Worm (Caenorhabditis elegans) whole organism, L2 larva: ENCODE measurements around the gene sdz-7.
A peak's percentile ranks its signal among the peaks of the same experiment; 100 is the strongest.

Source experiments
- C34F6.9 ChIP-seq: fragments of 150-350 bp; optimal IDR thresholded peaks from 2 replicates; lab custom pipeline; 2014; ENCODE audit warnings: missing biosample characterization, missing genetic modification characterization
- F13H6.1 ChIP-seq: sonication (generic microtip); optimal IDR thresholded peaks from 2 replicates; lab custom pipeline; 2016; ENCODE audit warnings: missing genetic modification characterization, missing compliant biosample characterization
- R02D3.7 ChIP-seq: fragments of 150-350 bp; optimal IDR thresholded peaks from 2 replicates; lab custom pipeline; 2014; ENCODE audit warnings: missing biosample characterization, missing genetic modification characterization
- Y55F3AM.14 ChIP-seq: fragments of 200-800 bp; sonication (Bioruptor generic); optimal IDR thresholded peaks from 2 replicates; lab custom pipeline; 2018; ENCODE audit warnings: mild to moderate bottlenecking, missing genetic modification characterization, missing compliant biosample characterization
- ZK546.5 ChIP-seq: sonication (generic microtip); optimal IDR thresholded peaks from 2 replicates; lab custom pipeline; 2017; ENCODE audit warnings: missing biosample characterization, missing genetic modification characterization
- alr-1 ChIP-seq: fragments of 150-350 bp; optimal IDR thresholded peaks from 2 replicates; lab custom pipeline; 2014; ENCODE audit warnings: missing biosample characterization, missing genetic modification characterization
- ama-1 ChIP-seq: fragments of 150-350 bp; optimal IDR thresholded peaks from 2 replicates; lab custom pipeline; 2018; ENCODE audit warnings: inconsistent platforms
- blmp-1 ChIP-seq: sonication (generic microtip); optimal IDR thresholded peaks from 2 replicates; lab custom pipeline; 2017; ENCODE audit warnings: missing genetic modification characterization, mild to moderate bottlenecking, missing compliant biosample characterization, antibody characterized with exemption, moderate library complexity; ENCODE audit not compliant: insufficient read depth
- ceh-16 ChIP-seq: fragments of 150-350 bp; optimal IDR thresholded peaks from 2 replicates; lab custom pipeline; 2014; ENCODE audit warnings: missing biosample characterization, missing genetic modification characterization
- ceh-82 ChIP-seq: fragments of 150-350 bp; optimal IDR thresholded peaks from 2 replicates; lab custom pipeline; 2014; ENCODE audit warnings: missing biosample characterization, missing genetic modification characterization
- crh-2 ChIP-seq: sonication (generic microtip); optimal IDR thresholded peaks from 2 replicates; lab custom pipeline; 2017; ENCODE audit warnings: missing biosample characterization, missing genetic modification characterization
- dmd-4 ChIP-seq: sonication (generic microtip); optimal IDR thresholded peaks from 2 replicates; lab custom pipeline; 2017; ENCODE audit warnings: missing biosample characterization, missing genetic modification characterization
- egl-27 ChIP-seq: sonication (generic microtip); optimal IDR thresholded peaks from 3 replicates; lab custom pipeline; 2017; ENCODE audit warnings: missing biosample characterization, missing genetic modification reagents, missing genetic modification characterization
- elt-1 ChIP-seq: fragments of 150-350 bp; optimal IDR thresholded peaks from 2 replicates; lab custom pipeline; 2014; ENCODE audit warnings: missing biosample characterization, missing genetic modification characterization
- elt-3 ChIP-seq: sonication (generic microtip); optimal IDR thresholded peaks from 2 replicates; lab custom pipeline; 2017; ENCODE audit warnings: missing biosample characterization, missing genetic modification characterization
- fos-1 ChIP-seq: fragments of 150-350 bp; optimal IDR thresholded peaks from 2 replicates; lab custom pipeline; 2014; ENCODE audit warnings: missing biosample characterization, missing genetic modification characterization
- gmeb-1 ChIP-seq: fragments of 150-350 bp; optimal IDR thresholded peaks from 2 replicates; lab custom pipeline; 2014; ENCODE audit warnings: missing biosample characterization, missing genetic modification characterization
- lin-11 ChIP-seq: fragments of 150-350 bp; sonication (generic microtip); optimal IDR thresholded peaks from 2 replicates; lab custom pipeline; 2014; ENCODE audit warnings: missing biosample characterization, missing genetic modification characterization, inconsistent platforms, mixed read lengths
- lin-13 ChIP-seq: fragments of 150-350 bp; optimal IDR thresholded peaks from 2 replicates; lab custom pipeline; 2014; ENCODE audit warnings: missing biosample characterization, missing genetic modification reagents, missing genetic modification characterization
- lin-39 ChIP-seq: fragments of 150-350 bp; optimal IDR thresholded peaks from 2 replicates; lab custom pipeline; 2014; ENCODE audit warnings: missing biosample characterization, missing genetic modification reagents, missing genetic modification characterization
- lsy-2 ChIP-seq, 2 experiments: fragments of 150-350 bp in 1 of 2; sonication (generic microtip) in 1 of 2; optimal IDR thresholded peaks; 2 replicates each; lab custom pipeline; 2014 to 2017; ENCODE audit warnings: missing biosample characterization in 2 of 2, missing genetic modification characterization in 2 of 2
- mab-5 ChIP-seq: fragments of 150-350 bp; optimal IDR thresholded peaks from 2 replicates; lab custom pipeline; 2014; ENCODE audit warnings: missing biosample characterization, missing genetic modification characterization
- mbf-1 ChIP-seq: sonication (generic microtip); optimal IDR thresholded peaks from 2 replicates; lab custom pipeline; 2017; ENCODE audit warnings: missing biosample characterization, missing genetic modification characterization
- mdl-1 ChIP-seq, 2 experiments: fragments of 150-350 bp in 1 of 2; sonication (generic microtip) in 1 of 2; optimal IDR thresholded peaks; 2 replicates each; lab custom pipeline; 2017; ENCODE audit warnings: missing biosample characterization in 2 of 2, missing genetic modification characterization in 2 of 2
- nhr-10 ChIP-seq: sonication (generic microtip); optimal IDR thresholded peaks from 2 replicates; lab custom pipeline; 2017; ENCODE audit warnings: missing biosample characterization, missing genetic modification characterization
- nhr-11 ChIP-seq: fragments of 150-350 bp; optimal IDR thresholded peaks from 2 replicates; lab custom pipeline; 2014; ENCODE audit warnings: missing biosample characterization, missing genetic modification characterization
- nhr-12 ChIP-seq: fragments of 150-350 bp; optimal IDR thresholded peaks from 2 replicates; lab custom pipeline; 2014; ENCODE audit warnings: missing biosample characterization, missing genetic modification characterization
- nhr-129 ChIP-seq: fragments of 150-350 bp; optimal IDR thresholded peaks from 2 replicates; lab custom pipeline; 2014; ENCODE audit warnings: missing biosample characterization, missing genetic modification characterization
- nhr-21 ChIP-seq: fragments of 150-350 bp; optimal IDR thresholded peaks from 2 replicates; lab custom pipeline; 2014; ENCODE audit warnings: missing biosample characterization, missing genetic modification characterization
- nhr-23 ChIP-seq: fragments of 150-350 bp; optimal IDR thresholded peaks from 2 replicates; lab custom pipeline; 2014; ENCODE audit warnings: missing biosample characterization, missing genetic modification reagents, missing genetic modification characterization
- nhr-237 ChIP-seq: fragments of 150-350 bp; optimal IDR thresholded peaks from 2 replicates; lab custom pipeline; 2014; ENCODE audit warnings: missing biosample characterization, missing genetic modification characterization
- nhr-25 ChIP-seq: fragments of 150-350 bp; sonication (generic microtip); optimal IDR thresholded peaks from 3 replicates; lab custom pipeline; 2014; ENCODE audit warnings: missing biosample characterization, missing genetic modification characterization
- nhr-6 ChIP-seq: fragments of 150-350 bp; optimal IDR thresholded peaks from 2 replicates; lab custom pipeline; 2014; ENCODE audit warnings: missing biosample characterization, missing genetic modification characterization
- nhr-77 ChIP-seq: fragments of 150-350 bp; optimal IDR thresholded peaks from 2 replicates; lab custom pipeline; 2014; ENCODE audit warnings: missing biosample characterization, missing genetic modification characterization
- sem-4 ChIP-seq: fragments of 150-350 bp; optimal IDR thresholded peaks from 2 replicates; lab custom pipeline; 2014; ENCODE audit warnings: missing biosample characterization, missing genetic modification reagents, missing genetic modification characterization
- skn-1 ChIP-seq: sonication (generic microtip); optimal IDR thresholded peaks from 2 replicates; lab custom pipeline; 2017; ENCODE audit warnings: missing biosample characterization, missing genetic modification characterization
- sma-3 ChIP-seq: sonication (generic microtip); optimal IDR thresholded peaks from 2 replicates; lab custom pipeline; 2016; ENCODE audit warnings: missing genetic modification reagents, missing genetic modification characterization, missing compliant biosample characterization
- sma-9 ChIP-seq, 2 experiments: fragments of 150-350 bp in 1 of 2; sonication (generic microtip) in 1 of 2; optimal IDR thresholded peaks; 2 replicates each; lab custom pipeline; 2014 to 2016; ENCODE audit warnings: missing genetic modification characterization in 2 of 2, mild to moderate bottlenecking in 1 of 2, missing biosample characterization in 1 of 2, missing compliant biosample characterization in 1 of 2, missing genetic modification reagents in 1 of 2, moderate library complexity in 1 of 2
- snpc-4 ChIP-seq: fragments of 150-350 bp; optimal IDR thresholded peaks from 2 replicates; lab custom pipeline; 2014; ENCODE audit warnings: missing biosample characterization, missing genetic modification characterization
- unc-39 ChIP-seq: fragments of 150-350 bp; optimal IDR thresholded peaks from 2 replicates; lab custom pipeline; 2014; ENCODE audit warnings: missing biosample characterization, missing genetic modification characterization
- unc-55 ChIP-seq: fragments of 150-350 bp; sonication (generic microtip); optimal IDR thresholded peaks from 3 replicates; lab custom pipeline; 2014; ENCODE audit warnings: missing biosample characterization, missing genetic modification reagents, missing genetic modification characterization
- unc-62 ChIP-seq: fragments of 150-350 bp; optimal IDR thresholded peaks from 2 replicates; lab custom pipeline; 2014; ENCODE audit warnings: missing biosample characterization, missing genetic modification reagents, missing genetic modification characterization
- zag-1 ChIP-seq: fragments of 150-350 bp; optimal IDR thresholded peaks from 2 replicates; lab custom pipeline; 2014; ENCODE audit warnings: missing biosample characterization, missing genetic modification characterization
- ztf-1 ChIP-seq: fragments of 200-800 bp; sonication (Bioruptor generic); conservative IDR thresholded peaks from 2 replicates; pipeline ENCODE4 v1.3.6; 2022; ENCODE audit warnings: missing genetic modification characterization, missing compliant biosample characterization
- ztf-11 ChIP-seq: sonication (generic microtip); optimal IDR thresholded peaks from 2 replicates; lab custom pipeline; 2017; ENCODE audit warnings: missing biosample characterization, missing genetic modification characterization

The sdz-7 gene

ce11 chrII:3896920-3897319 is 19.1 kb upstream of the sdz-7 start:
- no peak for TF ChIP-seq snpc-4
- no peak for TF ChIP-seq mdl-1 (tag; optimal IDR thresholded peaks at IDR 0.05; lab: Kevin White, UChicago)
- TF ChIP-seq mbf-1 (tag; lab: Kevin White, UChicago): no peak
- TF ChIP-seq ztf-11 (tag; lab: Kevin White, UChicago): no peak
- TF ChIP-seq lin-39 (tag; lab: Kevin White, UChicago): no peak
- TF ChIP-seq ceh-82: no peak
- TF ChIP-seq dmd-4: no peak
- TF ChIP-seq R02D3.7 (tag; lab: Kevin White, UChicago): no peak
- no peak for TF ChIP-seq mab-5 (tag; lab: Kevin White, UChicago)
- no peak for TF ChIP-seq nhr-6 (tag; lab: Kevin White, UChicago)
- peak; percentile 59 for TF ChIP-seq C34F6.9 (tag; lab: Kevin White, UChicago)
- no peak for TF ChIP-seq blmp-1 (tag; lab: Kevin White, UChicago)
- no peak for TF ChIP-seq skn-1 (tag; lab: Kevin White, UChicago)
- TF ChIP-seq nhr-21 (tag; lab: Kevin White, UChicago): peak; percentile 38
- TF ChIP-seq ZK546.5 (tag; lab: Kevin White, UChicago): no peak
- no peak for TF ChIP-seq zag-1 (tag; lab: Kevin White, UChicago)
- TF ChIP-seq ceh-16 (tag; lab: Kevin White, UChicago): no peak
- TF ChIP-seq nhr-25: peak; percentile 48
- TF ChIP-seq egl-27: no peak
- TF ChIP-seq nhr-237 (tag; lab: Kevin White, UChicago): no peak
- peak in 1 of 2 experiments; percentile 57 for TF ChIP-seq lsy-2 (tag; optimal IDR thresholded peaks at IDR 0.05; lab: Kevin White, UChicago)
- no peak for TF ChIP-seq nhr-10 (tag; lab: Kevin White, UChicago)
- TF ChIP-seq elt-3 (tag; lab: Kevin White, UChicago): no peak
- peak; percentile 14 for TF ChIP-seq sma-3
- no peak for TF ChIP-seq nhr-77 (tag; lab: Kevin White, UChicago)
- peak; percentile 10 for TF ChIP-seq gmeb-1
- TF ChIP-seq lin-11 (tag; lab: Kevin White, UChicago): no peak
- TF ChIP-seq ama-1: no peak
- TF ChIP-seq nhr-11 (tag; lab: Kevin White, UChicago): no peak
- TF ChIP-seq nhr-12: no peak
- TF ChIP-seq sma-9 (GFP tag; optimal IDR thresholded peaks at IDR 0.05; lab: Kevin White, UChicago): peak; percentile 85
- TF ChIP-seq sma-9 (tag; optimal IDR thresholded peaks at IDR 0.05; lab: Kevin White, UChicago): no peak
- TF ChIP-seq lin-13 (GFP tag; lab: Kevin White, UChicago): peak; percentile 59
- TF ChIP-seq F13H6.1: peak; percentile 73
- TF ChIP-seq sem-4 (tag; lab: Kevin White, UChicago): no peak
- no peak for TF ChIP-seq elt-1
- peak; percentile 50 for TF ChIP-seq unc-55
- TF ChIP-seq alr-1 (tag; lab: Kevin White, UChicago): no peak
- peak; percentile 78 for TF ChIP-seq crh-2 (tag; lab: Kevin White, UChicago)
- no peak for TF ChIP-seq fos-1 (tag; lab: Kevin White, UChicago)
- TF ChIP-seq unc-62: no peak
- TF ChIP-seq ztf-1: no peak
- TF ChIP-seq unc-39 (tag; lab: Kevin White, UChicago): no peak
- peak; percentile 27 for TF ChIP-seq nhr-129

DNA sequence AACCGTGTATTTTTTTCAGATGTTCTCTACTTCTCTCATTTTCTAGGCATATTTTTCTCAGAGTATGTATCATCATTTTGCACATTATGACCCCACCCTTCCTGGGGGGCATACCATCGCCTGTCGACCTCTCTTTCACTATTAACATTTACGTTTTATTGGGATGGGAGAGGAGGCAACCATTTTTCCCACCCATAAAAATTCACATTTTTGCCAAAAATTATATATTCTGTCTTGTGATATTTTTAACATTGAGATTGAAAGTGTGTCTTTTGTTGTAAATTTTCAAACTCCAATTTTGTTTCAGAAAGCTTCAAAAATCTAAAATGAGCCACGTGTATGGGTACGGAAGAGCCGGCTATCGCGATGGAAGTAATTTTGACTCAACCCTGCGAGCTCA is 17.0 kb upstream of the sdz-7 start, which contains the start of gene F53C3.7:
Gene F53C3.7, plus strand, starts transcription at position 301 of the 400 bp plus-strand sequence.
- TF ChIP-seq unc-55: no peak
- TF ChIP-seq sem-4 (tag; lab: Kevin White, UChicago): no peak
- no peak for TF ChIP-seq ZK546.5 (tag; lab: Kevin White, UChicago)
- TF ChIP-seq ceh-82: no peak
- TF ChIP-seq nhr-23 (tag; lab: Kevin White, UChicago): no peak
- TF ChIP-seq snpc-4: no peak
- no peak for TF ChIP-seq R02D3.7 (tag; lab: Kevin White, UChicago)
- no peak for TF ChIP-seq nhr-77 (tag; lab: Kevin White, UChicago)
- TF ChIP-seq lin-39 (tag; lab: Kevin White, UChicago): no peak
- no peak for TF ChIP-seq C34F6.9 (tag; lab: Kevin White, UChicago)
- TF ChIP-seq mbf-1 (tag; lab: Kevin White, UChicago): no peak
- TF ChIP-seq nhr-12: no peak
- TF ChIP-seq alr-1 (tag; lab: Kevin White, UChicago): no peak
- TF ChIP-seq Y55F3AM.14: no peak
